Worm (Caenorhabditis elegans) whole organism, midembryonic: ENCODE measurements around the gene Y59A8B.19.

Experiments used
- T22C8.4 ChIP-seq: fragments of 200-800 bp; sonication (Bioruptor generic); IDR thresholded peaks from 2 replicates; pipeline ENCODE4 v1.3.6; 2022; ENCODE audit warnings: missing genetic modification characterization, missing compliant biosample characterization
- cog-1 ChIP-seq: sonication (generic microtip); optimal IDR thresholded peaks from 2 replicates; lab custom pipeline; 2016; ENCODE audit warnings: missing genetic modification characterization, missing compliant biosample characterization
- flt-1 ChIP-seq: fragments of 200-800 bp; sonication (Bioruptor generic); IDR thresholded peaks from 2 replicates; pipeline ENCODE4 v1.3.6; 2022; ENCODE audit warnings: missing genetic modification characterization, missing compliant biosample characterization
- klf-2 ChIP-seq: fragments of 200-800 bp; sonication (Bioruptor generic); conservative IDR thresholded peaks from 2 replicates; pipeline ENCODE4 v1.3.6; 2022; ENCODE audit warnings: missing genetic modification reagents, missing genetic modification characterization, missing compliant biosample characterization
- med-1 ChIP-seq: sonication (generic microtip); optimal IDR thresholded peaks from 2 replicates; lab custom pipeline; 2017; ENCODE audit warnings: missing genetic modification characterization, mild to moderate bottlenecking, missing compliant biosample characterization, antibody characterized with exemption, missing genetic modification reagents; ENCODE audit not compliant: insufficient read depth
- ref-1 ChIP-seq: fragments of 200-800 bp; sonication (Bioruptor generic); conservative IDR thresholded peaks from 2 replicates; pipeline ENCODE4 v1.3.6; 2022; ENCODE audit warnings: missing genetic modification reagents, missing genetic modification characterization, missing compliant biosample characterization
- tab-1 ChIP-seq: fragments of 200-800 bp; sonication (Bioruptor generic); IDR thresholded peaks from 2 replicates; pipeline ENCODE4 v1.3.6; 2022; ENCODE audit warnings: missing genetic modification characterization, missing compliant biosample characterization
- ztf-29 ChIP-seq: fragments of 200-800 bp; sonication (Bioruptor generic); IDR thresholded peaks from 2 replicates; pipeline ENCODE4 v1.3.6; 2022; ENCODE audit warnings: missing genetic modification reagents, missing genetic modification characterization, missing compliant biosample characterization

DNA sequence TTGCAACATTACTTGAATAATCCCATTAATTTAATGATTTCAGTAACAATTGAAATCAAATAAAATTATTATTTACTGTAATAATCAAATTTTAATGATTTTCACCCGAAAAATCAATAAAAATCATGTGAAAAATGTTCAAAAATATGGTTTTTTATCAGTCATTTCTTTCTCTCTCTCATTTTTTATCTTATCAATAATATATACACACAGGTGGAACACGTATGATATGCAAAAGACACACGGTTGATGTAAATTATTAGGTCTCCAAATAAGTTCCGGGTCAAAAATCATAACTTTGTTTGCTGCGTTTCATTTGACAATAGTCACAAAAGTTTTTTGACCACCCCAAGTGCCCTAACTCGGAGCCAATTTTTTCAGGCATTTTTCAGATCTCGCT, 28.8 kb upstream of the Y59A8B.19 start:
- TF ChIP-seq ref-1 (GFP tag; lab: Robert Waterston, UW) = no peak
- no peak for TF ChIP-seq T22C8.4
- TF ChIP-seq med-1 (GFP tag; lab: Kevin White, UChicago) = no peak
- TF ChIP-seq flt-1 (GFP tag; lab: Robert Waterston, UW) = no peak
- TF ChIP-seq tab-1 (GFP tag; lab: Robert Waterston, UW) = no peak
- TF ChIP-seq klf-2 (GFP tag; lab: Robert Waterston, UW) = no peak
- TF ChIP-seq ztf-29 = no peak
- TF ChIP-seq cog-1 (tag; lab: Kevin White, UChicago) = no peak
